Worm (Caenorhabditis elegans): ENCODE results near the gene cTel54X.2.

The cTel54X.2 gene

ce11 chrIII:21276-21675 lies 18.2 kb downstream of the cTel54X.2 start:
- TF ChIP-seq set-16 (GFP tag; IDR thresholded peaks at IDR 0.05) (peak; percentile 68), rbr-2 (tag; optimal IDR thresholded peaks at IDR 0.05) (no peak)

- no peak for TF ChIP-seq mxl-3 (GFP tag; optimal IDR thresholded peaks at IDR 0.05)
- TF ChIP-seq F44E2.7 (GFP tag; IDR thresholded peaks at IDR 0.05): no peak
Observed at ce11 chrIII:23862-24261, 20.8 kb downstream of the cTel54X.2 start, which contains the start of gene H10E21.5. H10E21.5 (minus strand) TSS chrIII:23962.

ce11 chrIII:25582-25996 lies 22.5 kb downstream of the cTel54X.2 start:
- peak; percentile 94 for TF ChIP-seq hlh-30 (tag; optimal IDR thresholded peaks at IDR 0.05; ENCODE audit: insufficient read depth)
- TF ChIP-seq F49E8.2 (tag; optimal IDR thresholded peaks at IDR 0.05; ENCODE audit: borderline replicate concordance): no peak
- TF ChIP-seq egl-43 (GFP tag; IDR thresholded peaks at IDR 0.05): peak; percentile 84
- TF ChIP-seq jun-1 (tag; optimal IDR thresholded peaks at IDR 0.05): no peak
- TF ChIP-seq ctbp-1 (GFP tag; IDR thresholded peaks at IDR 0.05): peak; percentile 83
- no peak for TF ChIP-seq D1046.2 (GFP tag; IDR thresholded peaks at IDR 0.05)
- TF ChIP-seq cey-2 (tag; optimal IDR thresholded peaks at IDR 0.05; ENCODE audit: borderline replicate concordance, insufficient read depth): no peak
- peak; percentile 80 for TF ChIP-seq F37D6.2 (tag; optimal IDR thresholded peaks at IDR 0.05)
- 0 out of 2 replicates have a peak, but pooled peaks have one; percentile 42 for TF ChIP-seq vab-7 (GFP tag; IDR thresholded peaks at IDR 0.05)
- peak in 1 of 2 experiments; percentile 80 for TF ChIP-seq hif-1 (tag; optimal IDR thresholded peaks at IDR 0.05)
- TF ChIP-seq set-16 (GFP tag; IDR thresholded peaks at IDR 0.05): peak; percentile 97
- no peak for TF ChIP-seq lin-1 (GFP tag; IDR thresholded peaks at IDR 0.05)
- peak; percentile 51; the same call in 1 of the 2 replicates for TF ChIP-seq dmd-8 (GFP tag; IDR thresholded peaks at IDR 0.05)
- no peak for TF ChIP-seq zfp-2 (tag; optimal IDR thresholded peaks at IDR 0.05)
- no peak for TF ChIP-seq ceh-82 (tag; optimal IDR thresholded peaks at IDR 0.05)
- TF ChIP-seq sdz-12 (GFP tag; optimal IDR thresholded peaks at IDR 0.05): no peak
- peak; percentile 84 for TF ChIP-seq hlh-11 (tag; optimal IDR thresholded peaks at IDR 0.05)
- 0 out of 2 replicates have a peak, but pooled peaks have one; percentile 11 for TF ChIP-seq lin-38 (GFP tag; IDR thresholded peaks at IDR 0.05)
- TF ChIP-seq ceh-32 (tag; optimal IDR thresholded peaks at IDR 0.05; ENCODE audit: poor library complexity): no peak
- TF ChIP-seq dmd-6 (GFP tag; IDR thresholded peaks at IDR 0.05): peak; percentile 47
- TF ChIP-seq T20F7.1 (GFP tag; optimal IDR thresholded peaks at IDR 0.05): no peak
- TF ChIP-seq tra-1 (GFP tag; IDR thresholded peaks at IDR 0.05): peak; percentile 62; the same call in 1 of the 2 replicates
- no peak for TF ChIP-seq nhr-111 (GFP tag; optimal IDR thresholded peaks at IDR 0.05)
- no peak for TF ChIP-seq nhr-77 (tag; optimal IDR thresholded peaks at IDR 0.05)
- no peak for TF ChIP-seq mdt-29 (GFP tag; IDR thresholded peaks at IDR 0.05)
- peak; percentile 82 for TF ChIP-seq hmg-1.1 (GFP tag; IDR thresholded peaks at IDR 0.05)
- no peak for TF ChIP-seq ceh-28 (tag; optimal IDR thresholded peaks at IDR 0.05)
- no peak for TF ChIP-seq ztf-7 (tag; optimal IDR thresholded peaks at IDR 0.05)
- TF ChIP-seq zag-1 (tag; optimal IDR thresholded peaks at IDR 0.05): peak; percentile 32
- no peak for TF ChIP-seq dpl-1 (GFP tag; optimal IDR thresholded peaks at IDR 0.05)
- TF ChIP-seq lim-7 (GFP tag; IDR thresholded peaks at IDR 0.05): no peak
- TF ChIP-seq F44E2.7 (GFP tag; IDR thresholded peaks at IDR 0.05): no peak
- TF ChIP-seq mes-2 (tag; optimal IDR thresholded peaks at IDR 0.05; ENCODE audit: poor library complexity, severe bottlenecking): peak; percentile 55
- peak; percentile 37; the same call in 1 of the 2 replicates for TF ChIP-seq T26A8.4 (GFP tag; IDR thresholded peaks at IDR 0.05)
- TF ChIP-seq egl-27 (tag; optimal IDR thresholded peaks at IDR 0.05): no peak
- peak; percentile 76 for TF ChIP-seq nhr-48 (tag; optimal IDR thresholded peaks at IDR 0.05)
- peak; percentile 61 to 68 for TF ChIP-seq lsy-2 (tag; optimal IDR thresholded peaks at IDR 0.05)
- no peak for TF ChIP-seq Y75B8A.6 (GFP tag; IDR thresholded peaks at IDR 0.05)
- TF ChIP-seq ceh-44 (GFP tag; IDR thresholded peaks at IDR 0.05): no peak
- no peak for TF ChIP-seq attf-4 (tag; optimal IDR thresholded peaks at IDR 0.05)
- TF ChIP-seq unc-62 (GFP tag; optimal IDR thresholded peaks at IDR 0.05 in 1 of 2): peak in 1 of 2 experiments; percentile 61
- no peak for TF ChIP-seq unc-62 (tag; optimal IDR thresholded peaks at IDR 0.05)
- peak; percentile 69 to 72 for TF ChIP-seq mdl-1 (tag; optimal IDR thresholded peaks at IDR 0.05)
- no peak for TF ChIP-seq mxl-3 (GFP tag; optimal IDR thresholded peaks at IDR 0.05)
- TF ChIP-seq zip-11 (GFP tag; IDR thresholded peaks at IDR 0.05): no peak
